Worm (Caenorhabditis elegans) whole organism, young adult: Measurements from ENCODE around the gene F27D9.12.

ENCODE experiments used
- let-607 ChIP-seq, 2 experiments: fragments of 200-800 bp in 1 of 2; sonication (Bioruptor generic) in 1 of 2; sonication (generic microtip) in 1 of 2; optimal IDR thresholded peaks; 2 replicates each; lab custom pipeline; 2016 to 2018; ENCODE audit warnings: mild to moderate bottlenecking in 2 of 2, missing compliant biosample characterization in 2 of 2, missing genetic modification characterization in 2 of 2, moderate library complexity in 2 of 2, missing genotype in 1 of 2
- pha-4 ChIP-seq: fragments of 150-350 bp; sonication (generic microtip); optimal IDR thresholded peaks from 2 replicates; lab custom pipeline; 2014; ENCODE audit warnings: missing biosample characterization, missing genetic modification reagents, missing genetic modification characterization
- rec-8 ChIP-seq, 2 experiments: sonication (generic microtip); optimal IDR thresholded peaks; 2 replicates each; lab custom pipeline; 2016; ENCODE audit warnings: mild to moderate bottlenecking in 2 of 2, missing genetic modification characterization in 2 of 2, missing genetic modification reagents in 2 of 2, missing genotype in 2 of 2, missing biosample characterization in 1 of 2, missing compliant biosample characterization in 1 of 2, moderate library complexity in 1 of 2
- zfh-2 ChIP-seq: fragments of 200-800 bp; sonication (Bioruptor generic); conservative IDR thresholded peaks from 2 replicates; pipeline ENCODE4 v1.3.6; 2022; ENCODE audit warnings: missing genetic modification reagents, missing genetic modification characterization, missing compliant biosample characterization

DNA sequence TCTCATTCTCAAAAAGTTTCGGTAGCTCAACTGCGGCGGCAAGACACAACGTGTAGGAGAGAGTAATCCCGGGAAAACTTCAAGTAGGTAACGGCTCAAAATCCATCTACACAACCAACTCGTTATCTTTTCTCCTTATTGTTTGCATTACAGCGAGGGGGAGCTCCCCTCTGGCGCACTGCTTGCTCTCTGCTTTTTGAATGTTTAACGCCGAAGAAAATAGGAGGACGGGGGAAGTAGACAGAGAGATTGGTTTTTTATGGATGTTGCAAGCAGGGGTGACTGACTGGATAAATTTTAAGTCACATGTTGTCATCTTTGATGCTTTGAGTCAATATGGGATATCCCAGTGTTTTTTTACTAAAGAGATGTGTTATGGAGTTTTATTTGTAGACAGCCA lies 32.8 kb upstream of the F27D9.12 start:
- TF ChIP-seq let-607 (tag; optimal IDR thresholded peaks at IDR 0.05; lab: Kevin White, UChicago) (no peak), rec-8 (tag; optimal IDR thresholded peaks at IDR 0.05; lab: Kevin White, UChicago) (no peak), pha-4 (tag; lab: Kevin White, UChicago) (no peak), zfh-2 (GFP tag; lab: Robert Waterston, UW) (no peak)
